Worm (Caenorhabditis elegans) whole organism, mixed stage, embryonic: ENCODE results near the gene snpn-1.
"Not testable (repeated sequence)": the region's sequence is repeated elsewhere in the genome, so short reads cannot be mapped to it uniquely, and the experiment has no call there.

Experiments
- elt-1 ChIP-seq: sonication (generic microtip); optimal IDR thresholded peaks from 2 replicates; lab custom pipeline; 2017; ENCODE audit warnings: missing genetic modification characterization, mild to moderate bottlenecking, missing compliant biosample characterization, antibody characterized with exemption, moderate library complexity, borderline replicate concordance; ENCODE audit not compliant: insufficient read depth
- lin-13 ChIP-seq: fragments of 150-350 bp; optimal IDR thresholded peaks from 2 replicates; lab custom pipeline; 2014; ENCODE audit warnings: missing biosample characterization, missing genetic modification characterization
- lin-32 ChIP-seq: fragments of 200-800 bp; sonication (Bioruptor generic); optimal IDR thresholded peaks from 2 replicates; lab custom pipeline; 2018; ENCODE audit warnings: mild to moderate bottlenecking, missing genetic modification characterization, missing compliant biosample characterization
- pha-4 ChIP-seq: fragments of 150-350 bp; optimal IDR thresholded peaks from 2 replicates; lab custom pipeline; 2018; ENCODE audit warnings: missing biosample characterization, missing genetic modification reagents, missing genetic modification characterization
- unc-120 ChIP-seq: sonication (generic microtip); optimal IDR thresholded peaks from 2 replicates; lab custom pipeline; 2017; ENCODE audit warnings: missing genetic modification characterization, missing compliant biosample characterization; ENCODE audit not compliant: poor library complexity, severe bottlenecking
- unc-62 ChIP-seq: fragments of 150-350 bp; optimal IDR thresholded peaks from 2 replicates; lab custom pipeline; 2014; ENCODE audit warnings: missing biosample characterization, missing genetic modification reagents, missing genetic modification characterization

ce11 chrIV:5064961-5065360 lies 25.9 kb downstream of the snpn-1 start, which contains the start of gene msp-53:
- not testable (repeated sequence) for TF ChIP-seq lin-13 (tag; lab: Kevin White, UChicago); elt-1 (tag; lab: Kevin White, UChicago); unc-62 (GFP tag; lab: Kevin White, UChicago); unc-120 (tag; lab: Kevin White, UChicago); pha-4 (tag; lab: Kevin White, UChicago); lin-32 (GFP tag; lab: Kevin White, UChicago)
